Worm (Caenorhabditis elegans): ENCODE results near the gene dkc-1.

ce11 chrIII:10719057-10719456, 29.2 kb upstream of the dkc-1 start:
- TF ChIP-seq tbx-2 (tag; optimal IDR thresholded peaks at IDR 0.05) (no peak), hlh-8 (tag; optimal IDR thresholded peaks at IDR 0.05) (no peak), ztf-16 (tag; optimal IDR thresholded peaks at IDR 0.05) (no peak), rnt-1 (tag; optimal IDR thresholded peaks at IDR 0.05) (no peak), ets-4 (tag; optimal IDR thresholded peaks at IDR 0.05) (peak; percentile 4), unc-42 (tag; optimal IDR thresholded peaks at IDR 0.05) (no peak), mec-3 (tag; optimal IDR thresholded peaks at IDR 0.05; ENCODE audit: borderline replicate concordance) (no peak)

Measured in whole organism, late embryonic.